Fruit fly (Drosophila melanogaster) whole organism, embryonic: ENCODE measurements around the gene CG6149.
A peak's percentile ranks its signal among the peaks of the same experiment; 100 is the strongest.

Source experiments
- Awh ChIP-seq: fragments of 200-800 bp; sonication (Bioruptor generic); IDR thresholded peaks from 2 replicates; pipeline ENCODE4, ENCODE4 v1.3.6; 2022; ENCODE audit warnings: missing biosample characterization, missing genetic modification characterization
- B-H1 ChIP-seq: fragments of 200-800 bp; sonication (Bioruptor generic); IDR thresholded peaks from 3 replicates; pipeline ENCODE4 v1.3.6; 2022; ENCODE audit warnings: missing biosample characterization, missing genetic modification characterization
- CG10209 ChIP-seq: fragments of 200-800 bp; sonication (Bioruptor generic); optimal IDR thresholded peaks from 3 replicates; lab custom pipeline; 2017; ENCODE audit warnings: missing biosample characterization, mild to moderate bottlenecking, missing genetic modification characterization, missing genetic modification reagents
- CG10366 ChIP-seq: fragments of 200-800 bp; sonication (Bioruptor generic); IDR thresholded peaks from 2 replicates; pipeline ENCODE4 v1.3.6; 2022; ENCODE audit warnings: missing biosample characterization, missing genetic modification characterization
- CG11695 ChIP-seq: fragments of 200-800 bp; sonication (Bioruptor generic); IDR thresholded peaks from 3 replicates; pipeline ENCODE4 v1.3.6; 2022; ENCODE audit warnings: missing biosample characterization, missing genetic modification characterization
- CG13123 ChIP-seq: fragments of 200-800 bp; sonication (Bioruptor generic); optimal IDR thresholded peaks from 2 replicates; lab custom pipeline; 2016; ENCODE audit warnings: missing biosample characterization, missing genetic modification characterization
- CG13624 ChIP-seq: fragments of 200-800 bp; sonication (Bioruptor generic); optimal IDR thresholded peaks from 2 replicates; lab custom pipeline; 2016; ENCODE audit warnings: missing biosample characterization, missing genetic modification characterization
- CG15696 ChIP-seq: fragments of 200-800 bp; sonication (Bioruptor generic); optimal IDR thresholded peaks from 2 replicates; lab custom pipeline; 2019; ENCODE audit warnings: missing biosample characterization, mild to moderate bottlenecking, missing genetic modification characterization, moderate library complexity
- CG16863 ChIP-seq: fragments of 200-800 bp; sonication (Bioruptor generic); optimal IDR thresholded peaks from 3 replicates; lab custom pipeline; 2016; ENCODE audit warnings: missing biosample characterization, missing genetic modification characterization
- CG17328 ChIP-seq: fragments of 200-800 bp; sonication (Bioruptor generic); IDR thresholded peaks from 2 replicates; pipeline ENCODE4 v1.3.6; 2022; ENCODE audit warnings: missing biosample characterization, missing genetic modification characterization
- CG2889 ChIP-seq: fragments of 200-800 bp; sonication (Bioruptor generic); IDR thresholded peaks from 3 replicates; pipeline ENCODE4 v1.3.6; 2022; ENCODE audit warnings: missing biosample characterization, missing genetic modification characterization
- CG32772 ChIP-seq: fragments of 200-800 bp; sonication (Bioruptor generic); IDR thresholded peaks from 2 replicates; pipeline ENCODE4 v1.3.6; 2022; ENCODE audit warnings: missing biosample characterization, missing genetic modification characterization
- CG33213 ChIP-seq: fragments of 200-800 bp; sonication (Bioruptor generic); optimal IDR thresholded peaks from 3 replicates; lab custom pipeline; 2016; ENCODE audit warnings: missing biosample characterization, missing genetic modification characterization
- CG3726 ChIP-seq: fragments of 200-800 bp; sonication (Bioruptor generic); IDR thresholded peaks from 3 replicates; pipeline ENCODE4, ENCODE4 v1.3.6; 2022; ENCODE audit warnings: missing biosample characterization, missing genetic modification characterization
- CG3995 ChIP-seq: fragments of 200-800 bp; sonication (Bioruptor generic); optimal IDR thresholded peaks from 3 replicates; lab custom pipeline; 2016; ENCODE audit warnings: missing biosample characterization, missing genetic modification characterization
- CG4617 ChIP-seq: fragments of 200-800 bp; sonication (Bioruptor generic); optimal IDR thresholded peaks from 3 replicates; lab custom pipeline; 2016; ENCODE audit warnings: missing biosample characterization, missing genetic modification characterization, borderline replicate concordance
- CG6254 ChIP-seq: fragments of 200-800 bp; sonication (Bioruptor generic); optimal IDR thresholded peaks from 3 replicates; lab custom pipeline; 2017; ENCODE audit warnings: mild to moderate bottlenecking, missing biosample characterization, missing genetic modification reagents, missing genetic modification characterization
- CG9817 ChIP-seq: fragments of 200-800 bp; sonication (Bioruptor generic); optimal IDR thresholded peaks from 2 replicates; lab custom pipeline; 2018; ENCODE audit warnings: missing biosample characterization, mild to moderate bottlenecking, missing genetic modification characterization, moderate library complexity
- CHES-1-like ChIP-seq: fragments of 200-800 bp; sonication (Bioruptor generic); optimal IDR thresholded peaks from 2 replicates; lab custom pipeline; 2016; ENCODE audit warnings: missing biosample characterization, missing genetic modification characterization
- Camta ChIP-seq: fragments of 200-800 bp; sonication (Bioruptor generic); optimal IDR thresholded peaks from 2 replicates; lab custom pipeline; 2016; ENCODE audit warnings: missing biosample characterization, missing genetic modification characterization
- Dp ChIP-seq: fragments of 200-800 bp; sonication (Bioruptor generic); optimal IDR thresholded peaks from 2 replicates; lab custom pipeline; 2018; ENCODE audit warnings: missing biosample characterization, mild to moderate bottlenecking, missing genetic modification characterization, moderate library complexity
- Gug ChIP-seq: fragments of 200-800 bp; sonication (Bioruptor generic); IDR thresholded peaks from 4 replicates; pipeline ENCODE4 v1.3.6; 2022; ENCODE audit warnings: missing biosample characterization, missing genetic modification characterization
- HLH4C ChIP-seq: fragments of 200-800 bp; sonication (Bioruptor generic); IDR thresholded peaks from 3 replicates; pipeline ENCODE4 v1.3.6; 2022; ENCODE audit warnings: missing biosample characterization, missing genetic modification characterization; ENCODE audit not compliant: partially characterized antibody
- Hand ChIP-seq: fragments of 200-800 bp; sonication (Bioruptor generic); optimal IDR thresholded peaks from 2 replicates; lab custom pipeline; 2017; ENCODE audit warnings: mild to moderate bottlenecking, missing biosample characterization, missing genetic modification reagents, missing genetic modification characterization
- Hr39 ChIP-seq: fragments of >200 bp; optimal IDR thresholded peaks from 2 replicates; lab custom pipeline; 2017
- Hr78 ChIP-seq, 2 experiments: fragments of 200-800 bp in 1 of 2; fragments of >200 bp in 1 of 2; sonication (Bioruptor generic) in 1 of 2; optimal IDR thresholded peaks; 2 replicates each; lab custom pipeline; 2017 to 2019; ENCODE audit warnings: missing biosample characterization in 2 of 2, missing genetic modification characterization in 2 of 2, mild to moderate bottlenecking in 1 of 2, moderate library complexity in 1 of 2
- Mad ChIP-seq: fragments of 200-800 bp; sonication (Bioruptor generic); optimal IDR thresholded peaks from 2 replicates; lab custom pipeline; 2016; ENCODE audit warnings: missing biosample characterization, missing genetic modification characterization
- Sox100B ChIP-seq: fragments of 200-800 bp; sonication (Bioruptor generic); optimal IDR thresholded peaks from 3 replicates; lab custom pipeline; 2018; ENCODE audit warnings: missing biosample characterization, mild to moderate bottlenecking, missing genetic modification characterization
- Taf1 ChIP-seq: fragments of 200-800 bp; sonication (Bioruptor generic); IDR thresholded peaks from 2 replicates; pipeline ENCODE4 v1.3.6; 2022; ENCODE audit warnings: missing biosample characterization, missing genetic modification characterization
- al ChIP-seq: fragments of 200-800 bp; sonication (Bioruptor generic); IDR thresholded peaks from 2 replicates; pipeline ENCODE4 v1.3.6; 2022; ENCODE audit warnings: missing biosample characterization, missing genetic modification characterization
- cas ChIP-seq: fragments of 200-800 bp; sonication (Bioruptor generic); IDR thresholded peaks from 2 replicates; pipeline ENCODE4 v1.3.6; 2022; ENCODE audit warnings: missing biosample characterization, missing genetic modification characterization
- danr ChIP-seq: fragments of 200-800 bp; sonication (Bioruptor generic); IDR thresholded peaks from 2 replicates; pipeline ENCODE4 v1.3.6; 2022; ENCODE audit warnings: missing biosample characterization, missing genetic modification characterization
- dimm ChIP-seq: fragments of 200-800 bp; sonication (Bioruptor generic); IDR thresholded peaks from 2 replicates; pipeline ENCODE4 v1.3.6; 2022; ENCODE audit warnings: missing biosample characterization, missing genetic modification characterization
- eve ChIP-seq, 2 experiments: fragments of >200 bp; optimal IDR thresholded peaks; 2 replicates each; lab custom pipeline; 2017; ENCODE audit warnings: missing biosample characterization in 2 of 2, missing genetic modification characterization in 2 of 2
- ftz-f1 ChIP-seq: fragments of 200-800 bp; sonication (Bioruptor generic); optimal IDR thresholded peaks from 2 replicates; lab custom pipeline; 2016; ENCODE audit warnings: missing biosample characterization, missing genetic modification characterization
- gfzf ChIP-seq: fragments of 200-800 bp; sonication (Bioruptor generic); optimal IDR thresholded peaks from 2 replicates; lab custom pipeline; 2016; ENCODE audit warnings: missing biosample characterization, mild to moderate bottlenecking, missing genetic modification characterization, moderate library complexity
- lov ChIP-seq, 2 experiments: fragments of 200-800 bp in 1 of 2; fragments of >200 bp in 1 of 2; sonication (Bioruptor generic) in 1 of 2; IDR thresholded peaks in 1 of 2; optimal IDR thresholded peaks in 1 of 2; 2 replicates in 1 of 2; 3 replicates in 1 of 2; pipeline versions ENCODE4 v1.3.6 to Lab custom; 2017 to 2022; ENCODE audit warnings: missing biosample characterization in 1 of 2, missing genetic modification characterization in 1 of 2
- maf-S ChIP-seq: fragments of 200-800 bp; sonication (Bioruptor generic); optimal IDR thresholded peaks from 2 replicates; lab custom pipeline; 2016; ENCODE audit warnings: missing biosample characterization, missing genetic modification characterization
- org-1 ChIP-seq: fragments of 200-800 bp; sonication (Bioruptor generic); optimal IDR thresholded peaks from 2 replicates; lab custom pipeline; 2017; ENCODE audit warnings: missing biosample characterization, missing genetic modification characterization
- phol ChIP-seq: fragments of 200-800 bp; sonication (Bioruptor generic); optimal IDR thresholded peaks from 3 replicates; lab custom pipeline; 2018; ENCODE audit warnings: missing biosample characterization, mild to moderate bottlenecking, missing genetic modification characterization, moderate library complexity
- pros ChIP-seq: fragments of 200-800 bp; sonication (Bioruptor generic); optimal IDR thresholded peaks from 3 replicates; lab custom pipeline; 2019; ENCODE audit warnings: missing biosample characterization, mild to moderate bottlenecking, missing genetic modification characterization, moderate library complexity
- psq ChIP-seq: fragments of 200-800 bp; sonication (Bioruptor generic); optimal IDR thresholded peaks from 2 replicates; lab custom pipeline; 2017; ENCODE audit warnings: missing biosample characterization, missing genetic modification characterization
- ranshi ChIP-seq: fragments of 200-800 bp; sonication (Bioruptor generic); IDR thresholded peaks from 2 replicates; pipeline ENCODE4 v1.3.6; 2022; ENCODE audit warnings: missing biosample characterization, missing genetic modification characterization
- rib ChIP-seq: fragments of 200-800 bp; sonication (Bioruptor generic); IDR thresholded peaks from 2 replicates; pipeline ENCODE4 v1.3.6; 2022; ENCODE audit warnings: missing biosample characterization, missing genetic modification characterization
- ro ChIP-seq: fragments of 200-800 bp; sonication (Bioruptor generic); IDR thresholded peaks from 2 replicates; pipeline ENCODE4 v1.3.6; 2022; ENCODE audit warnings: missing biosample characterization, missing genetic modification characterization
- row ChIP-seq: fragments of 200-800 bp; sonication (Bioruptor generic); IDR thresholded peaks from 3 replicates; pipeline ENCODE4 v1.3.6; 2022; ENCODE audit warnings: missing biosample characterization, missing genetic modification characterization
- sisA ChIP-seq: fragments of 200-800 bp; sonication (Bioruptor generic); IDR thresholded peaks from 2 replicates; pipeline ENCODE4 v1.3.6; 2022; ENCODE audit warnings: missing biosample characterization, missing genetic modification characterization
- slbo ChIP-seq: fragments of 200-800 bp; sonication (Bioruptor generic); IDR thresholded peaks from 2 replicates; pipeline ENCODE4 v1.3.6; 2022; ENCODE audit warnings: missing biosample characterization, missing genetic modification characterization
- tap ChIP-seq: fragments of 200-800 bp; optimal IDR thresholded peaks from 3 replicates; lab custom pipeline; 2019; ENCODE audit warnings: missing biosample characterization, mild to moderate bottlenecking, missing genetic modification characterization, moderate library complexity
- tgo ChIP-seq: fragments of 200-800 bp; sonication (Bioruptor generic); IDR thresholded peaks from 3 replicates; pipeline ENCODE4 v1.3.6; 2022; ENCODE audit warnings: missing biosample characterization, missing genetic modification characterization
- trem ChIP-seq: fragments of 200-800 bp; optimal IDR thresholded peaks from 3 replicates; lab custom pipeline; 2019; ENCODE audit warnings: missing biosample characterization, mild to moderate bottlenecking, missing genetic modification characterization, moderate library complexity
- tx ChIP-seq: fragments of 200-800 bp; sonication (Bioruptor generic); optimal IDR thresholded peaks from 2 replicates; lab custom pipeline; 2016; ENCODE audit warnings: missing biosample characterization, missing genetic modification characterization

CG6149 gene

DNA sequence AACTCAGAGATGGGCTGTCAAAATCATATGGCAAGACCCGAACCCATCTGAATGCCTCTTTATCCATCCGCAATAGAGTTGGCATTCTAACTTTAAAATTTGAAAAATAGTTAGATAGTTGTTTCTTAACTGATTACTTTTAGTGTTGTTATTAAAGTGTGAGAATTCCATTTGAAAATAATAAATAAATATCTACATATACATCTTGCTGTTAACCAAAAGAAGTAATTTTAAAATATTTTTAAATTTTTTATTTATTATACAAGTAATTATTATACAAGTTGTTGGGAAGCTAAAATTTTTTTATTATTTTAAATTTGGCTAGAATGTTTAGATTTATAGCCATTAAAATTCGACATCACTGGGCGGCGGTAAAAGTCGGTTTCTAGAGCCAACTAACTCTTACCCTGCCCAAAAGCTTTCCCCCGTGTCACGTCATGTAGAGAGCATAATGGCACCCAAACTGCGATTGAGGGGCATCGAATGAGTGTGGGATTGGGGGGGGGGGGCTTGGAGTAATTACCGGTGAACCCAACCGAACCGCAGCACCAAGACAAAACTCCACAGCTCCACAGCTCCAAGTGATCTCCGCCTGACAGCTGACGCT lies 8.3 kb upstream of the CG6149 start (continued):
- no peak for TF ChIP-seq CG3726 (GFP tag; lab: Robert Waterston, UW)
- no peak for TF ChIP-seq cas (GFP tag; lab: Robert Waterston, UW)
- no peak for TF ChIP-seq al (GFP tag; lab: Robert Waterston, UW)
- no peak for TF ChIP-seq CG15696
- peak in 1 of 2 experiments; percentile 9 for TF ChIP-seq Hr78 (GFP tag; optimal IDR thresholded peaks at IDR 0.05; lab: Kevin White, UChicago)
- no peak for TF ChIP-seq Awh
- no peak for TF ChIP-seq CG9817 (tag; lab: Kevin White, UChicago)
- no peak for TF ChIP-seq rib (GFP tag; lab: Robert Waterston, UW)
- TF ChIP-seq CG13123 (GFP tag; lab: Kevin White, UChicago): no peak
- TF ChIP-seq Hr39 (lab: Kevin White, UChicago): no peak
- no peak for TF ChIP-seq maf-S (GFP tag; lab: Kevin White, UChicago)
- no peak for TF ChIP-seq Taf1
- TF ChIP-seq ftz-f1: no peak
- TF ChIP-seq pros (GFP tag; lab: Kevin White, UChicago): no peak
- no peak for TF ChIP-seq B-H1 (GFP tag; lab: Robert Waterston, UW)
- no peak for TF ChIP-seq CG10366
- TF ChIP-seq trem (tag; lab: Kevin White, UChicago): no peak
- TF ChIP-seq Dp (GFP tag; lab: Kevin White, UChicago): no peak
- TF ChIP-seq Hand (GFP tag; lab: Kevin White, UChicago): no peak
- no peak for TF ChIP-seq Gug (GFP tag; lab: Robert Waterston, UW)
- no peak for TF ChIP-seq CG17328 (GFP tag; lab: Robert Waterston, UW)
- no peak for TF ChIP-seq tgo (GFP tag; lab: Robert Waterston, UW)
- no peak for TF ChIP-seq lov (optimal IDR thresholded peaks at IDR 0.05; lab: Kevin White, UChicago)
- TF ChIP-seq lov (GFP tag; IDR thresholded peaks at IDR 0.05; lab: Robert Waterston, UW): no peak
- no peak for TF ChIP-seq CG10209 (GFP tag; lab: Kevin White, UChicago)
- TF ChIP-seq CG32772 (GFP tag; lab: Robert Waterston, UW): no peak
- no peak for TF ChIP-seq gfzf (GFP tag; lab: Kevin White, UChicago)
- no peak for TF ChIP-seq slbo (GFP tag; lab: Robert Waterston, UW)
- TF ChIP-seq tx (GFP tag; lab: Kevin White, UChicago): no peak
- peak; percentile 48 for TF ChIP-seq Sox100B (GFP tag; lab: Kevin White, UChicago)
- TF ChIP-seq row (GFP tag; lab: Robert Waterston, UW): peak; percentile 16; the same call in 1 of the 3 replicates
- TF ChIP-seq Camta: no peak
- no peak for TF ChIP-seq CG11695 (GFP tag; lab: Robert Waterston, UW)
- TF ChIP-seq HLH4C: no peak
- peak; percentile 18 for TF ChIP-seq phol (tag; lab: Kevin White, UChicago)
- TF ChIP-seq CG6254 (GFP tag; lab: Kevin White, UChicago): no peak
- TF ChIP-seq org-1: no peak
- TF ChIP-seq tap (tag; lab: Kevin White, UChicago): peak; percentile 10
- TF ChIP-seq CG3995: no peak
- no peak for TF ChIP-seq CG16863
- no peak for TF ChIP-seq CG33213 (GFP tag; lab: Kevin White, UChicago)
- TF ChIP-seq CG13624 (GFP tag; lab: Kevin White, UChicago): no peak
- TF ChIP-seq psq: no peak
- TF ChIP-seq Mad (GFP tag; lab: Kevin White, UChicago): no peak
- no peak for TF ChIP-seq sisA (GFP tag; lab: Robert Waterston, UW)
- TF ChIP-seq CHES-1-like: no peak
- no peak for TF ChIP-seq CG4617
- TF ChIP-seq eve (GFP tag; optimal IDR thresholded peaks at IDR 0.05; lab: Kevin White, UChicago): no peak
- TF ChIP-seq danr: no peak
- TF ChIP-seq CG2889: no peak
- no peak for TF ChIP-seq ro (GFP tag; lab: Robert Waterston, UW)
- TF ChIP-seq ranshi (GFP tag; lab: Robert Waterston, UW): no peak
- TF ChIP-seq dimm (GFP tag; lab: Robert Waterston, UW): no peak
